Worm (Caenorhabditis elegans): ENCODE data around the gene asp-13.

- no peak for TF ChIP-seq nhr-6 (tag; optimal IDR thresholded peaks at IDR 0.05)
- TF ChIP-seq ZK546.5 (tag; optimal IDR thresholded peaks at IDR 0.05): no peak
- no peak for TF ChIP-seq mxl-2 (GFP tag; conservative IDR thresholded peaks at IDR 0.05)
- no peak for TF ChIP-seq hlh-30 (tag; optimal IDR thresholded peaks at IDR 0.05; ENCODE audit: insufficient read depth)
- no peak for TF ChIP-seq aha-1 (tag)
- no peak for TF ChIP-seq F26F4.8 (GFP tag; conservative IDR thresholded peaks at IDR 0.05)
- no peak for TF ChIP-seq mep-1 (tag; optimal IDR thresholded peaks at IDR 0.05)
- TF ChIP-seq ztf-11 (tag; optimal IDR thresholded peaks at IDR 0.05): no peak
- TF ChIP-seq lsy-2 (tag; optimal IDR thresholded peaks at IDR 0.05): no peak
These were observed 25.2 kb upstream of the asp-13 start for ce11 chrV:8668224-8668623.
